Fruit fly (Drosophila melanogaster): Measurements from ENCODE around the gene CG33189.

dm6 chr3R:8806638-8807037, 26.0 kb upstream of the CG33189 start:
- TF ChIP-seq achi (GFP tag; optimal IDR thresholded peaks at IDR 0.05): no peak
- TF ChIP-seq Eip75B (GFP tag; optimal IDR thresholded peaks at IDR 0.05): no peak
- TF ChIP-seq OdsH (GFP tag; optimal IDR thresholded peaks at IDR 0.05): no peak
- TF ChIP-seq CG6163 (GFP tag; IDR thresholded peaks at IDR 0.05): no peak; the same call in 2 of the 3 replicates
- TF ChIP-seq Ets21C (GFP tag; optimal IDR thresholded peaks at IDR 0.05): no peak
- TF ChIP-seq Gug (GFP tag; IDR thresholded peaks at IDR 0.05): no peak
- TF ChIP-seq CG16779 (tag; optimal IDR thresholded peaks at IDR 0.05): no peak

All from whole organism, prepupa.